Worm (Caenorhabditis elegans) whole organism, L2 larva: ENCODE measurements around the gene grl-28.

Source experiments
- aly-2 ChIP-seq: fragments of 150-350 bp; optimal IDR thresholded peaks from 2 replicates; lab custom pipeline; 2014; ENCODE audit warnings: missing biosample characterization, missing genetic modification characterization
- ama-1 ChIP-seq: fragments of 150-350 bp; optimal IDR thresholded peaks from 2 replicates; lab custom pipeline; 2018; ENCODE audit warnings: inconsistent platforms
- dmd-4 ChIP-seq: sonication (generic microtip); optimal IDR thresholded peaks from 2 replicates; lab custom pipeline; 2017; ENCODE audit warnings: missing biosample characterization, missing genetic modification characterization
- egl-27 ChIP-seq: sonication (generic microtip); optimal IDR thresholded peaks from 3 replicates; lab custom pipeline; 2017; ENCODE audit warnings: missing biosample characterization, missing genetic modification reagents, missing genetic modification characterization
- fos-1 ChIP-seq: fragments of 150-350 bp; optimal IDR thresholded peaks from 2 replicates; lab custom pipeline; 2014; ENCODE audit warnings: missing biosample characterization, missing genetic modification characterization
- lsy-2 ChIP-seq, 2 experiments: fragments of 150-350 bp in 1 of 2; sonication (generic microtip) in 1 of 2; optimal IDR thresholded peaks; 2 replicates each; lab custom pipeline; 2014 to 2017; ENCODE audit warnings: missing biosample characterization in 2 of 2, missing genetic modification characterization in 2 of 2
- mab-5 ChIP-seq: fragments of 150-350 bp; optimal IDR thresholded peaks from 2 replicates; lab custom pipeline; 2014; ENCODE audit warnings: missing biosample characterization, missing genetic modification characterization
- nhr-11 ChIP-seq: fragments of 150-350 bp; optimal IDR thresholded peaks from 2 replicates; lab custom pipeline; 2014; ENCODE audit warnings: missing biosample characterization, missing genetic modification characterization
- nhr-25 ChIP-seq: fragments of 150-350 bp; sonication (generic microtip); optimal IDR thresholded peaks from 3 replicates; lab custom pipeline; 2014; ENCODE audit warnings: missing biosample characterization, missing genetic modification characterization
- sem-4 ChIP-seq: fragments of 150-350 bp; optimal IDR thresholded peaks from 2 replicates; lab custom pipeline; 2014; ENCODE audit warnings: missing biosample characterization, missing genetic modification reagents, missing genetic modification characterization
- snpc-4 ChIP-seq: fragments of 150-350 bp; optimal IDR thresholded peaks from 2 replicates; lab custom pipeline; 2014; ENCODE audit warnings: missing biosample characterization, missing genetic modification characterization
- unc-39 ChIP-seq: fragments of 150-350 bp; optimal IDR thresholded peaks from 2 replicates; lab custom pipeline; 2014; ENCODE audit warnings: missing biosample characterization, missing genetic modification characterization
- ztf-4 ChIP-seq: fragments of 150-350 bp; optimal IDR thresholded peaks from 2 replicates; lab custom pipeline; 2014; ENCODE audit warnings: missing biosample characterization, missing genetic modification characterization

DNA sequence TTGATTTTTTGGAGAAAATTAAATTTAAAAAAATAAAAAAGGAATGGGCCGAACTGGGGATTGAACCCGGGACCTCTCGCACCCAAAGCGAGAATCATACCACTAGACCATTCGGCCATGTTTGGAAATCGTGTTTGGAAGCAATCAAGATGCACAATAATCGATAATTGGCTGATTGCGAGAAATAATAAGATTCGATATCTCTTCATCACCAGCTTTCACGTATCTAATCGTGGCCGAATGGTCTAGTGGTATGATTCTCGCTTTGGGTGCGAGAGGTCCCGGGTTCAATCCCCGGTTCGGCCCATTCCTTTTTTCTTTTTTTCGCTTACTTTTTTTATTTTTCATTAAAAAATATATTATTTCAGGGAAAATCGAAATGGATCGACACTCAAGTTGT lies 30.4 kb upstream of the grl-28 start:
- no peak for TF ChIP-seq egl-27
- no peak for TF ChIP-seq unc-39
- TF ChIP-seq nhr-11: no peak
- TF ChIP-seq dmd-4 (tag; lab: Kevin White, UChicago): no peak
- TF ChIP-seq mab-5 (tag; lab: Kevin White, UChicago): no peak
- TF ChIP-seq sem-4 (tag; lab: Kevin White, UChicago): no peak
- TF ChIP-seq ama-1 (lab: Kevin White, UChicago): no peak
- no peak for TF ChIP-seq lsy-2 (tag; optimal IDR thresholded peaks at IDR 0.05; lab: Kevin White, UChicago)
- TF ChIP-seq ztf-4 (tag; lab: Kevin White, UChicago): no peak
- no peak for TF ChIP-seq fos-1
- TF ChIP-seq snpc-4: no peak
- TF ChIP-seq nhr-25 (tag; lab: Kevin White, UChicago): no peak
- no peak for TF ChIP-seq aly-2
